Worm (Caenorhabditis elegans) whole organism, L2 larva: ENCODE data around the gene enu-3.5.

Experiments
- C34F6.9 ChIP-seq: fragments of 150-350 bp; optimal IDR thresholded peaks from 2 replicates; lab custom pipeline; 2014; ENCODE audit warnings: missing biosample characterization, missing genetic modification characterization
- F13H6.1 ChIP-seq: sonication (generic microtip); optimal IDR thresholded peaks from 2 replicates; lab custom pipeline; 2016; ENCODE audit warnings: missing genetic modification characterization, missing compliant biosample characterization
- R02D3.7 ChIP-seq: fragments of 150-350 bp; optimal IDR thresholded peaks from 2 replicates; lab custom pipeline; 2014; ENCODE audit warnings: missing biosample characterization, missing genetic modification characterization
- Y55F3AM.14 ChIP-seq: fragments of 200-800 bp; sonication (Bioruptor generic); optimal IDR thresholded peaks from 2 replicates; lab custom pipeline; 2018; ENCODE audit warnings: mild to moderate bottlenecking, missing genetic modification characterization, missing compliant biosample characterization
- ZK546.5 ChIP-seq: sonication (generic microtip); optimal IDR thresholded peaks from 2 replicates; lab custom pipeline; 2017; ENCODE audit warnings: missing biosample characterization, missing genetic modification characterization
- alr-1 ChIP-seq: fragments of 150-350 bp; optimal IDR thresholded peaks from 2 replicates; lab custom pipeline; 2014; ENCODE audit warnings: missing biosample characterization, missing genetic modification characterization
- aly-2 ChIP-seq: fragments of 150-350 bp; optimal IDR thresholded peaks from 2 replicates; lab custom pipeline; 2014; ENCODE audit warnings: missing biosample characterization, missing genetic modification characterization
- ama-1 ChIP-seq: fragments of 150-350 bp; optimal IDR thresholded peaks from 2 replicates; lab custom pipeline; 2018; ENCODE audit warnings: inconsistent platforms
- ceh-16 ChIP-seq: fragments of 150-350 bp; optimal IDR thresholded peaks from 2 replicates; lab custom pipeline; 2014; ENCODE audit warnings: missing biosample characterization, missing genetic modification characterization
- ceh-82 ChIP-seq: fragments of 150-350 bp; optimal IDR thresholded peaks from 2 replicates; lab custom pipeline; 2014; ENCODE audit warnings: missing biosample characterization, missing genetic modification characterization
- crh-2 ChIP-seq: sonication (generic microtip); optimal IDR thresholded peaks from 2 replicates; lab custom pipeline; 2017; ENCODE audit warnings: missing biosample characterization, missing genetic modification characterization
- egl-27 ChIP-seq: sonication (generic microtip); optimal IDR thresholded peaks from 3 replicates; lab custom pipeline; 2017; ENCODE audit warnings: missing biosample characterization, missing genetic modification reagents, missing genetic modification characterization
- elt-1 ChIP-seq: fragments of 150-350 bp; optimal IDR thresholded peaks from 2 replicates; lab custom pipeline; 2014; ENCODE audit warnings: missing biosample characterization, missing genetic modification characterization
- elt-3 ChIP-seq: sonication (generic microtip); optimal IDR thresholded peaks from 2 replicates; lab custom pipeline; 2017; ENCODE audit warnings: missing biosample characterization, missing genetic modification characterization
- fos-1 ChIP-seq: fragments of 150-350 bp; optimal IDR thresholded peaks from 2 replicates; lab custom pipeline; 2014; ENCODE audit warnings: missing biosample characterization, missing genetic modification characterization
- gmeb-1 ChIP-seq: fragments of 150-350 bp; optimal IDR thresholded peaks from 2 replicates; lab custom pipeline; 2014; ENCODE audit warnings: missing biosample characterization, missing genetic modification characterization
- lin-11 ChIP-seq: fragments of 150-350 bp; sonication (generic microtip); optimal IDR thresholded peaks from 2 replicates; lab custom pipeline; 2014; ENCODE audit warnings: missing biosample characterization, missing genetic modification characterization, inconsistent platforms, mixed read lengths
- lin-13 ChIP-seq: fragments of 150-350 bp; optimal IDR thresholded peaks from 2 replicates; lab custom pipeline; 2014; ENCODE audit warnings: missing biosample characterization, missing genetic modification reagents, missing genetic modification characterization
- lin-39 ChIP-seq: fragments of 150-350 bp; optimal IDR thresholded peaks from 2 replicates; lab custom pipeline; 2014; ENCODE audit warnings: missing biosample characterization, missing genetic modification reagents, missing genetic modification characterization
- lsy-2 ChIP-seq, 2 experiments: fragments of 150-350 bp in 1 of 2; sonication (generic microtip) in 1 of 2; optimal IDR thresholded peaks; 2 replicates each; lab custom pipeline; 2014 to 2017; ENCODE audit warnings: missing biosample characterization in 2 of 2, missing genetic modification characterization in 2 of 2
- mab-5 ChIP-seq: fragments of 150-350 bp; optimal IDR thresholded peaks from 2 replicates; lab custom pipeline; 2014; ENCODE audit warnings: missing biosample characterization, missing genetic modification characterization
- mbf-1 ChIP-seq: sonication (generic microtip); optimal IDR thresholded peaks from 2 replicates; lab custom pipeline; 2017; ENCODE audit warnings: missing biosample characterization, missing genetic modification characterization
- nhr-11 ChIP-seq: fragments of 150-350 bp; optimal IDR thresholded peaks from 2 replicates; lab custom pipeline; 2014; ENCODE audit warnings: missing biosample characterization, missing genetic modification characterization
- nhr-12 ChIP-seq: fragments of 150-350 bp; optimal IDR thresholded peaks from 2 replicates; lab custom pipeline; 2014; ENCODE audit warnings: missing biosample characterization, missing genetic modification characterization
- nhr-129 ChIP-seq: fragments of 150-350 bp; optimal IDR thresholded peaks from 2 replicates; lab custom pipeline; 2014; ENCODE audit warnings: missing biosample characterization, missing genetic modification characterization
- nhr-21 ChIP-seq: fragments of 150-350 bp; optimal IDR thresholded peaks from 2 replicates; lab custom pipeline; 2014; ENCODE audit warnings: missing biosample characterization, missing genetic modification characterization
- nhr-23 ChIP-seq: fragments of 150-350 bp; optimal IDR thresholded peaks from 2 replicates; lab custom pipeline; 2014; ENCODE audit warnings: missing biosample characterization, missing genetic modification reagents, missing genetic modification characterization
- nhr-237 ChIP-seq: fragments of 150-350 bp; optimal IDR thresholded peaks from 2 replicates; lab custom pipeline; 2014; ENCODE audit warnings: missing biosample characterization, missing genetic modification characterization
- nhr-6 ChIP-seq: fragments of 150-350 bp; optimal IDR thresholded peaks from 2 replicates; lab custom pipeline; 2014; ENCODE audit warnings: missing biosample characterization, missing genetic modification characterization
- nhr-77 ChIP-seq: fragments of 150-350 bp; optimal IDR thresholded peaks from 2 replicates; lab custom pipeline; 2014; ENCODE audit warnings: missing biosample characterization, missing genetic modification characterization
- peb-1 ChIP-seq: fragments of 150-350 bp; optimal IDR thresholded peaks from 2 replicates; lab custom pipeline; 2014; ENCODE audit warnings: missing biosample characterization, missing genetic modification characterization
- sem-4 ChIP-seq: fragments of 150-350 bp; optimal IDR thresholded peaks from 2 replicates; lab custom pipeline; 2014; ENCODE audit warnings: missing biosample characterization, missing genetic modification reagents, missing genetic modification characterization
- skn-1 ChIP-seq: sonication (generic microtip); optimal IDR thresholded peaks from 2 replicates; lab custom pipeline; 2017; ENCODE audit warnings: missing biosample characterization, missing genetic modification characterization
- sma-3 ChIP-seq: sonication (generic microtip); optimal IDR thresholded peaks from 2 replicates; lab custom pipeline; 2016; ENCODE audit warnings: missing genetic modification reagents, missing genetic modification characterization, missing compliant biosample characterization
- sma-9 ChIP-seq, 2 experiments: fragments of 150-350 bp in 1 of 2; sonication (generic microtip) in 1 of 2; optimal IDR thresholded peaks; 2 replicates each; lab custom pipeline; 2014 to 2016; ENCODE audit warnings: missing genetic modification characterization in 2 of 2, mild to moderate bottlenecking in 1 of 2, missing biosample characterization in 1 of 2, missing compliant biosample characterization in 1 of 2, missing genetic modification reagents in 1 of 2, moderate library complexity in 1 of 2
- snpc-4 ChIP-seq: fragments of 150-350 bp; optimal IDR thresholded peaks from 2 replicates; lab custom pipeline; 2014; ENCODE audit warnings: missing biosample characterization, missing genetic modification characterization
- unc-39 ChIP-seq: fragments of 150-350 bp; optimal IDR thresholded peaks from 2 replicates; lab custom pipeline; 2014; ENCODE audit warnings: missing biosample characterization, missing genetic modification characterization
- unc-55 ChIP-seq: fragments of 150-350 bp; sonication (generic microtip); optimal IDR thresholded peaks from 3 replicates; lab custom pipeline; 2014; ENCODE audit warnings: missing biosample characterization, missing genetic modification reagents, missing genetic modification characterization
- unc-62 ChIP-seq: fragments of 150-350 bp; optimal IDR thresholded peaks from 2 replicates; lab custom pipeline; 2014; ENCODE audit warnings: missing biosample characterization, missing genetic modification reagents, missing genetic modification characterization
- zag-1 ChIP-seq: fragments of 150-350 bp; optimal IDR thresholded peaks from 2 replicates; lab custom pipeline; 2014; ENCODE audit warnings: missing biosample characterization, missing genetic modification characterization
- ztf-1 ChIP-seq: fragments of 200-800 bp; sonication (Bioruptor generic); conservative IDR thresholded peaks from 2 replicates; pipeline ENCODE4 v1.3.6; 2022; ENCODE audit warnings: missing genetic modification characterization, missing compliant biosample characterization
- ztf-11 ChIP-seq: sonication (generic microtip); optimal IDR thresholded peaks from 2 replicates; lab custom pipeline; 2017; ENCODE audit warnings: missing biosample characterization, missing genetic modification characterization
- ztf-4 ChIP-seq: fragments of 150-350 bp; optimal IDR thresholded peaks from 2 replicates; lab custom pipeline; 2014; ENCODE audit warnings: missing biosample characterization, missing genetic modification characterization

Gene enu-3.5

ce11 chrIII:12892767-12893166 is 14.8 kb downstream of the enu-3.5 start:
- TF ChIP-seq elt-1 (tag; lab: Kevin White, UChicago): no peak
- TF ChIP-seq lsy-2 (tag; optimal IDR thresholded peaks at IDR 0.05; lab: Kevin White, UChicago): no peak
- TF ChIP-seq egl-27 (tag; lab: Kevin White, UChicago): no peak
- TF ChIP-seq aly-2: no peak
- no peak for TF ChIP-seq ama-1 (lab: Kevin White, UChicago)
- no peak for TF ChIP-seq nhr-21 (tag; lab: Kevin White, UChicago)
- TF ChIP-seq mab-5 (tag; lab: Kevin White, UChicago): no peak
- no peak for TF ChIP-seq lin-11 (tag; lab: Kevin White, UChicago)
- no peak for TF ChIP-seq nhr-129 (tag; lab: Kevin White, UChicago)
- no peak for TF ChIP-seq mbf-1 (tag; lab: Kevin White, UChicago)
- TF ChIP-seq snpc-4 (tag; lab: Kevin White, UChicago): no peak

DNA sequence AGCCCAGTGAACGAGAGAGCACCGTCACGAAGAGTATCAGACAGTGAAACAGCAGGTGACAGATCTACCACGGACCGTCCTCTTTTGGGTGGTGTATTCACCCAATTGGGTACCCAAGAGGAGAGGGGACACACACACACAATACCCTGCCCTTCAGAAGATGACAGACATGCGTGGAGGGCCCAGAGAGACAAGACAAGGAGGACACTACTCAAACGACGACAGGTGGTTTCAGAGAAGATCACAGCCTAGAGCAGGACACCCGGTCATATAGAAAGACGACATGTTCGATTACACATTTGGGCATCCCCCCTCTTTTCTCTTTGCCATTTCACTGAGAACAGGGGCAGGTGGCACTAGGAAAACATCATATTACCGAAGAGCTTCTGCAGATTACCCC is 16.2 kb downstream of the enu-3.5 start:
- no peak for TF ChIP-seq sem-4 (tag; lab: Kevin White, UChicago)
- TF ChIP-seq ztf-11 (tag; lab: Kevin White, UChicago): no peak
- no peak for TF ChIP-seq egl-27 (tag; lab: Kevin White, UChicago)
- TF ChIP-seq lin-13 (GFP tag; lab: Kevin White, UChicago): no peak
- no peak for TF ChIP-seq nhr-11 (tag; lab: Kevin White, UChicago)
- TF ChIP-seq nhr-6 (tag; lab: Kevin White, UChicago): no peak
- no peak for TF ChIP-seq nhr-12 (tag; lab: Kevin White, UChicago)
- no peak for TF ChIP-seq lin-11 (tag; lab: Kevin White, UChicago)
- no peak for TF ChIP-seq unc-62 (GFP tag; lab: Kevin White, UChicago)
- TF ChIP-seq ceh-82: no peak
- TF ChIP-seq C34F6.9 (tag; lab: Kevin White, UChicago): no peak
- no peak for TF ChIP-seq mbf-1 (tag; lab: Kevin White, UChicago)
- no peak for TF ChIP-seq lin-39

- TF ChIP-seq nhr-129 (tag; lab: Kevin White, UChicago) (no peak), mab-5 (tag; lab: Kevin White, UChicago) (peak; percentile 76)
- TF ChIP-seq, all 48 proteins: peak for 1
Measured at ce11 chrIII:12904052-12904451, 26.1 kb downstream of the enu-3.5 start.

DNA sequence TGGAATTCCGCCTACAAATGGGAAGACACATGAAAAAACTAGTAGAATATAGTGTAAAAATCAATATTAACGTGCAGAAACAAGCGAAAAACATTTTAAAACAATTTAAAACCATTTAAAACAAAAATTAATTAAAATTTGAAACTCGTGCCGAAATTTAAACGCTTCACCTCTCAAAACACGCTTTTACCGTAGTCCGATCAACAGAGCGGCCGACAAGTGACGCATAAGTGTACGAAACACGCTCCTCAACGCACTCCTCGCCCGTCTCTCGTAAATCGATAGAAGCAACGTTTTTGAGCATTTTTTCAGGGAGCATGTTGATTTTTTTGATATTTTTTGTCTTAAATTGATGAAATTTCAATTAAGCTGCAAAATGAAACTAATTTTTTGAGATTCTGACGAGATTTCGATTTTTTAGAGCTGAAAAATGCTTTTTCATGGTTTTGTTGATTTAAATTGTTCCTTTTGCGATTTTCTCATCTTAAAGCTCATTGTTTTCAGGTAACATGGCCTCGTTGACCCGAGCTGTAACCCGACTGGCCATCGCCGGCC is 27.1 kb downstream of the enu-3.5 start, which contains the start of gene cox-5A:
TSS of gene cox-5A (plus strand) at position 505 of the 555 bp plus-strand sequence.
- TF ChIP-seq lin-13 (GFP tag; lab: Kevin White, UChicago) (peak; percentile 99), gmeb-1 (tag; lab: Kevin White, UChicago) (peak; percentile 100), ztf-1 (GFP tag; lab: Robert Waterston, UW) (peak; percentile 97; the same call in 1 of the 2 replicates), zag-1 (peak; percentile 96), nhr-237 (tag; lab: Kevin White, UChicago) (peak; percentile 89), F13H6.1 (tag; lab: Kevin White, UChicago) (peak; percentile 99), C34F6.9 (tag; lab: Kevin White, UChicago) (peak; percentile 100), elt-1 (tag; lab: Kevin White, UChicago) (no peak), aly-2 (peak; percentile 62), R02D3.7 (peak; percentile 85), snpc-4 (tag; lab: Kevin White, UChicago) (peak; percentile 92), nhr-23 (no peak), unc-62 (GFP tag; lab: Kevin White, UChicago) (peak; percentile 94), ceh-16 (tag; lab: Kevin White, UChicago) (peak; percentile 93), ZK546.5 (tag; lab: Kevin White, UChicago) (peak; percentile 88), nhr-11 (tag; lab: Kevin White, UChicago) (no peak), unc-39 (no peak), nhr-21 (tag; lab: Kevin White, UChicago) (peak; percentile 99), fos-1 (tag; lab: Kevin White, UChicago) (peak; percentile 100), unc-55 (GFP tag; lab: Kevin White, UChicago) (peak; percentile 100), sem-4 (tag; lab: Kevin White, UChicago) (peak; percentile 100), mbf-1 (tag; lab: Kevin White, UChicago) (peak; percentile 57), skn-1 (tag; lab: Kevin White, UChicago) (peak; percentile 87), crh-2 (peak; percentile 99), ceh-82 (peak; percentile 94), nhr-77 (peak; percentile 90), peb-1 (tag; lab: Kevin White, UChicago) (no peak), mab-5 (tag; lab: Kevin White, UChicago) (peak; percentile 98), ztf-11 (tag; lab: Kevin White, UChicago) (peak; percentile 17), elt-3 (tag; lab: Kevin White, UChicago) (no peak), lin-39 (no peak), ztf-4 (tag; lab: Kevin White, UChicago) (peak; percentile 99), egl-27 (tag; lab: Kevin White, UChicago) (peak; percentile 97), alr-1 (tag; lab: Kevin White, UChicago) (no peak), nhr-129 (tag; lab: Kevin White, UChicago) (peak; percentile 97), ama-1 (lab: Kevin White, UChicago) (peak; percentile 85), nhr-12 (tag; lab: Kevin White, UChicago) (peak; percentile 83), sma-9 (GFP tag; optimal IDR thresholded peaks at IDR 0.05; lab: Kevin White, UChicago) (peak; percentile 99), sma-9 (tag; optimal IDR thresholded peaks at IDR 0.05; lab: Kevin White, UChicago) (no peak), nhr-6 (tag; lab: Kevin White, UChicago) (peak; percentile 99), Y55F3AM.14 (peak; percentile 98), sma-3 (GFP tag; lab: Kevin White, UChicago) (peak; percentile 100)
